Fruit fly (Drosophila melanogaster) whole organism, embryonic: ENCODE results near the gene CG13654.

ENCODE experiments used
- Ada2b ChIP-seq: fragments of 200-800 bp; sonication (Bioruptor generic); IDR thresholded peaks from 2 replicates; pipeline ENCODE4 v1.3.6; 2022; ENCODE audit warnings: missing biosample characterization, missing genetic modification characterization
- BEAF-32 ChIP-seq: fragments of 200-800 bp; sonication (Bioruptor generic); optimal IDR thresholded peaks from 3 replicates; lab custom pipeline; 2017; ENCODE audit warnings: missing biosample characterization, missing genetic modification characterization, mild to moderate bottlenecking, moderate library complexity, missing genetic modification reagents
- Bdp1 ChIP-seq: fragments of 200-800 bp; sonication (Bioruptor generic); optimal IDR thresholded peaks from 3 replicates; lab custom pipeline; 2016; ENCODE audit warnings: missing biosample characterization, missing genetic modification characterization
- CG10274 ChIP-seq: fragments of 200-800 bp; sonication (Bioruptor generic); optimal IDR thresholded peaks from 3 replicates; lab custom pipeline; 2017; ENCODE audit warnings: missing biosample characterization, mild to moderate bottlenecking, missing genetic modification characterization
- CG10366 ChIP-seq: fragments of 200-800 bp; sonication (Bioruptor generic); IDR thresholded peaks from 2 replicates; pipeline ENCODE4 v1.3.6; 2022; ENCODE audit warnings: missing biosample characterization, missing genetic modification characterization
- CG12744 ChIP-seq: fragments of 200-800 bp; sonication (Bioruptor generic); optimal IDR thresholded peaks from 2 replicates; lab custom pipeline; 2016; ENCODE audit warnings: missing biosample characterization, missing genetic modification characterization
- CG13424 ChIP-seq: fragments of 200-800 bp; sonication (Bioruptor generic); optimal IDR thresholded peaks from 2 replicates; lab custom pipeline; 2019; ENCODE audit warnings: missing biosample characterization, mild to moderate bottlenecking, missing genetic modification characterization, moderate library complexity
- CG13775 ChIP-seq: fragments of 200-800 bp; sonication (Bioruptor generic); optimal IDR thresholded peaks from 3 replicates; lab custom pipeline; 2017; ENCODE audit warnings: missing biosample characterization, mild to moderate bottlenecking, missing genetic modification characterization
- CG14710 ChIP-seq: fragments of 200-800 bp; sonication (Bioruptor generic); optimal IDR thresholded peaks from 3 replicates; lab custom pipeline; 2019; ENCODE audit warnings: missing biosample characterization, mild to moderate bottlenecking, missing genetic modification characterization, moderate library complexity
- CG14965 ChIP-seq: fragments of 200-800 bp; sonication (Bioruptor generic); optimal IDR thresholded peaks from 2 replicates; lab custom pipeline; 2016; ENCODE audit warnings: missing biosample characterization, missing genetic modification characterization, borderline replicate concordance
- CG1647 ChIP-seq: fragments of 200-800 bp; sonication (Bioruptor generic); optimal IDR thresholded peaks from 3 replicates; lab custom pipeline; 2016; ENCODE audit warnings: missing biosample characterization, missing genetic modification characterization
- CG16779 ChIP-seq: fragments of 200-800 bp; sonication (Bioruptor generic); IDR thresholded peaks from 2 replicates; pipeline ENCODE4 v1.3.6; 2022; ENCODE audit warnings: missing biosample characterization, missing genetic modification characterization
- CG2116 ChIP-seq: fragments of 200-800 bp; sonication (Bioruptor generic); optimal IDR thresholded peaks from 3 replicates; lab custom pipeline; 2018; ENCODE audit warnings: missing biosample characterization, mild to moderate bottlenecking, missing genetic modification characterization
- CG2199 ChIP-seq: fragments of 200-800 bp; sonication (Bioruptor generic); IDR thresholded peaks from 3 replicates; pipeline ENCODE4 v1.3.6; 2022; ENCODE audit warnings: missing biosample characterization, missing genetic modification characterization
- CG4854 ChIP-seq: fragments of 200-800 bp; sonication (Bioruptor generic); optimal IDR thresholded peaks from 2 replicates; lab custom pipeline; 2016; ENCODE audit warnings: missing biosample characterization, missing genetic modification characterization, inconsistent platforms
- CG6175 ChIP-seq: fragments of 200-800 bp; sonication (Bioruptor generic); IDR thresholded peaks from 3 replicates; pipeline ENCODE4 v1.3.6; 2022; ENCODE audit warnings: missing biosample characterization, missing genetic modification characterization
- CG6654 ChIP-seq: fragments of 200-800 bp; sonication (Bioruptor generic); optimal IDR thresholded peaks from 2 replicates; lab custom pipeline; 2017; ENCODE audit warnings: missing biosample characterization, mild to moderate bottlenecking, missing genetic modification characterization
- CG6689 ChIP-seq: fragments of 200-800 bp; sonication (Bioruptor generic); IDR thresholded peaks from 2 replicates; pipeline ENCODE4 v1.3.6; 2022; ENCODE audit warnings: missing biosample characterization, missing genetic modification characterization
- CG7745 ChIP-seq: fragments of 200-800 bp; sonication (Bioruptor generic); optimal IDR thresholded peaks from 2 replicates; lab custom pipeline; 2018; ENCODE audit warnings: missing biosample characterization, mild to moderate bottlenecking, missing genetic modification characterization, moderate library complexity
- CG8478 ChIP-seq: fragments of >200 bp; optimal IDR thresholded peaks from 2 replicates; lab custom pipeline; 2018
- Dip3 ChIP-seq: fragments of 200-800 bp; sonication (Bioruptor generic); optimal IDR thresholded peaks from 3 replicates; lab custom pipeline; 2016; ENCODE audit warnings: missing biosample characterization, missing genetic modification characterization
- ERR ChIP-seq: fragments of 200-800 bp; sonication (Bioruptor generic); optimal IDR thresholded peaks from 2 replicates; lab custom pipeline; 2016; ENCODE audit warnings: missing biosample characterization, missing genetic modification characterization
- Eip74EF ChIP-seq, 2 experiments: fragments of 200-800 bp in 1 of 2; fragments of >200 bp in 1 of 2; sonication (Bioruptor generic) in 1 of 2; optimal IDR thresholded peaks; 2 replicates each; lab custom pipeline; 2017 to 2019; ENCODE audit warnings: missing biosample characterization in 2 of 2, missing genetic modification characterization in 2 of 2, mild to moderate bottlenecking in 1 of 2, moderate library complexity in 1 of 2
- Hmr ChIP-seq: fragments of 200-800 bp; sonication (Bioruptor generic); optimal IDR thresholded peaks from 3 replicates; lab custom pipeline; 2017; ENCODE audit warnings: mild to moderate bottlenecking, missing biosample characterization, missing genetic modification reagents, missing genetic modification characterization
- NK7.1 ChIP-seq: fragments of 200-800 bp; sonication (Bioruptor generic); optimal IDR thresholded peaks from 3 replicates; lab custom pipeline; 2016; ENCODE audit warnings: missing biosample characterization, missing genetic modification characterization
- Sox100B ChIP-seq: fragments of 200-800 bp; sonication (Bioruptor generic); optimal IDR thresholded peaks from 3 replicates; lab custom pipeline; 2018; ENCODE audit warnings: missing biosample characterization, mild to moderate bottlenecking, missing genetic modification characterization
- amos ChIP-seq: fragments of 200-800 bp; sonication (Bioruptor generic); IDR thresholded peaks from 2 replicates; pipeline ENCODE4 v1.3.6; 2022; ENCODE audit warnings: missing biosample characterization, missing genetic modification characterization; ENCODE audit not compliant: partially characterized antibody
- cas ChIP-seq: fragments of 200-800 bp; sonication (Bioruptor generic); IDR thresholded peaks from 2 replicates; pipeline ENCODE4 v1.3.6; 2022; ENCODE audit warnings: missing biosample characterization, missing genetic modification characterization
- caup ChIP-seq: fragments of 200-800 bp; sonication (Bioruptor generic); optimal IDR thresholded peaks from 3 replicates; lab custom pipeline; 2017; ENCODE audit warnings: missing biosample characterization, mild to moderate bottlenecking, missing genetic modification characterization, moderate library complexity; ENCODE audit not compliant: severe bottlenecking
- croc ChIP-seq: fragments of 200-800 bp; sonication (Bioruptor generic); conservative IDR thresholded peaks from 3 replicates; pipeline ENCODE4 v1.3.6; 2022; ENCODE audit warnings: missing biosample characterization, missing genetic modification characterization
- ems ChIP-seq: fragments of 200-800 bp; sonication (Bioruptor generic); optimal IDR thresholded peaks from 3 replicates; lab custom pipeline; 2016; ENCODE audit warnings: missing biosample characterization, missing genetic modification characterization
- exex ChIP-seq: fragments of 200-800 bp; sonication (Bioruptor generic); optimal IDR thresholded peaks from 4 replicates; lab custom pipeline; 2018; ENCODE audit warnings: missing biosample characterization, mild to moderate bottlenecking, missing genetic modification characterization, moderate library complexity
- fu2 ChIP-seq: fragments of 200-800 bp; sonication (Bioruptor generic); optimal IDR thresholded peaks from 2 replicates; lab custom pipeline; 2016; ENCODE audit warnings: missing biosample characterization, missing genetic modification characterization
- gcm ChIP-seq: fragments of 200-800 bp; sonication (Bioruptor generic); optimal IDR thresholded peaks from 2 replicates; lab custom pipeline; 2019; ENCODE audit warnings: missing biosample characterization, mild to moderate bottlenecking, missing genetic modification characterization, moderate library complexity
- hb ChIP-seq: fragments of 200-800 bp; sonication (Bioruptor generic); IDR thresholded peaks from 3 replicates; pipeline ENCODE4 v1.3.6; 2022; ENCODE audit warnings: missing biosample characterization, missing genetic modification characterization; ENCODE audit not compliant: partially characterized antibody
- kah ChIP-seq: fragments of 200-800 bp; sonication (Bioruptor generic); optimal IDR thresholded peaks from 2 replicates; lab custom pipeline; 2018; ENCODE audit warnings: missing biosample characterization, mild to moderate bottlenecking, missing genetic modification characterization
- klu ChIP-seq: fragments of 200-800 bp; sonication (Bioruptor generic); IDR thresholded peaks from 2 replicates; pipeline ENCODE4 v1.3.6; 2022; ENCODE audit warnings: missing biosample characterization, missing genetic modification characterization
- lab ChIP-seq: fragments of 200-800 bp; sonication (Bioruptor generic); optimal IDR thresholded peaks from 3 replicates; lab custom pipeline; 2017; ENCODE audit warnings: missing biosample characterization, missing genetic modification characterization, mild to moderate bottlenecking, moderate library complexity, missing genetic modification reagents
- nmo ChIP-seq: fragments of 200-800 bp; sonication (Bioruptor generic); optimal IDR thresholded peaks from 2 replicates; lab custom pipeline; 2018; ENCODE audit warnings: missing biosample characterization, mild to moderate bottlenecking, missing genetic modification characterization, moderate library complexity
- pnt ChIP-seq: fragments of 200-800 bp; sonication (Bioruptor generic); optimal IDR thresholded peaks from 3 replicates; lab custom pipeline; 2016; ENCODE audit warnings: missing biosample characterization, missing genetic modification characterization
- sc ChIP-seq, 3 experiments: fragments of >200 bp in 2 of 3; fragments of 200-800 bp in 1 of 3; sonication (Bioruptor generic) in 1 of 3; optimal IDR thresholded peaks; 2 replicates in 2 of 3; 3 replicates in 1 of 3; lab custom pipeline; 2017; ENCODE audit warnings: mild to moderate bottlenecking in 1 of 3, missing biosample characterization in 1 of 3, missing genetic modification characterization in 1 of 3, missing genetic modification reagents in 1 of 3
- schlank ChIP-seq: fragments of 200-800 bp; sonication (Bioruptor generic); optimal IDR thresholded peaks from 2 replicates; lab custom pipeline; 2018; ENCODE audit warnings: missing biosample characterization, mild to moderate bottlenecking, missing genetic modification characterization
- sd ChIP-seq: fragments of 200-800 bp; sonication (Bioruptor generic); optimal IDR thresholded peaks from 3 replicates; lab custom pipeline; 2018; ENCODE audit warnings: missing biosample characterization, mild to moderate bottlenecking, missing genetic modification characterization, moderate library complexity
- sim ChIP-seq: fragments of 200-800 bp; sonication (Bioruptor generic); IDR thresholded peaks from 2 replicates; pipeline ENCODE4 v1.3.6; 2022; ENCODE audit warnings: missing biosample characterization, missing genetic modification characterization
- sug ChIP-seq: fragments of 200-800 bp; optimal IDR thresholded peaks from 2 replicates; lab custom pipeline; 2019; ENCODE audit warnings: missing biosample characterization, mild to moderate bottlenecking, missing genetic modification characterization, moderate library complexity
- tll ChIP-seq, 2 experiments: fragments of 200-800 bp in 1 of 2; fragments of >200 bp in 1 of 2; sonication (Bioruptor generic) in 1 of 2; optimal IDR thresholded peaks; 2 replicates each; lab custom pipeline; 2017 to 2019; ENCODE audit warnings: missing biosample characterization in 2 of 2, missing genetic modification characterization in 2 of 2, mild to moderate bottlenecking in 1 of 2, moderate library complexity in 1 of 2
- unpg ChIP-seq: fragments of 200-800 bp; sonication (Bioruptor generic); optimal IDR thresholded peaks from 3 replicates; lab custom pipeline; 2018; ENCODE audit warnings: missing biosample characterization, mild to moderate bottlenecking, missing genetic modification characterization, moderate library complexity
- zf30C ChIP-seq: fragments of 200-800 bp; sonication (Bioruptor generic); optimal IDR thresholded peaks from 3 replicates; lab custom pipeline; 2018; ENCODE audit warnings: missing biosample characterization, mild to moderate bottlenecking, missing genetic modification characterization

Gene CG13654

dm6 chr3R:25207405-25208003, 7.9 kb downstream of the CG13654 start (continued):
- TF ChIP-seq CG6175 (GFP tag; lab: Robert Waterston, UW) (no peak), hb (no peak), CG16779 (GFP tag; lab: Robert Waterston, UW) (0 out of 2 replicates have a peak, but pooled peaks have one; percentile 32), ems (peak; percentile 43), nmo (GFP tag; lab: Kevin White, UChicago) (peak; percentile 83), CG13424 (tag; lab: Kevin White, UChicago) (peak; percentile 85), CG13775 (GFP tag; lab: Kevin White, UChicago) (peak; percentile 55), ERR (no peak), Sox100B (peak; percentile 83), CG7745 (no peak), tll (GFP tag; optimal IDR thresholded peaks at IDR 0.05; lab: Kevin White, UChicago) (no peak), klu (GFP tag; lab: Robert Waterston, UW) (no peak), CG6689 (GFP tag; lab: Robert Waterston, UW) (peak; percentile 82), CG2199 (GFP tag; lab: Robert Waterston, UW) (peak; percentile 74; the same call in 1 of the 3 replicates), CG14965 (GFP tag; lab: Kevin White, UChicago) (no peak), Eip74EF (GFP tag; optimal IDR thresholded peaks at IDR 0.05; lab: Kevin White, UChicago) (peak in 1 of 2 experiments; percentile 73), CG8478 (lab: Kevin White, UChicago) (no peak), CG6654 (GFP tag; lab: Kevin White, UChicago) (peak; percentile 49), CG10274 (GFP tag; lab: Kevin White, UChicago) (peak; percentile 27), sug (tag; lab: Kevin White, UChicago) (peak; percentile 44), CG2116 (peak; percentile 11), Ada2b (GFP tag; lab: Robert Waterston, UW) (peak; percentile 61; the same call in 1 of the 2 replicates), zf30C (no peak), CG4854 (GFP tag; lab: Kevin White, UChicago) (peak; percentile 24), CG1647 (peak; percentile 40), Bdp1 (GFP tag; lab: Kevin White, UChicago) (no peak), NK7.1 (GFP tag; lab: Kevin White, UChicago) (no peak), CG10366 (GFP tag; lab: Robert Waterston, UW) (peak; percentile 46; the same call in 1 of the 2 replicates), kah (peak; percentile 42), BEAF-32 (GFP tag; lab: Kevin White, UChicago) (no peak), croc (GFP tag; lab: Robert Waterston, UW) (peak; percentile 70), cas (GFP tag; lab: Robert Waterston, UW) (0 out of 2 replicates have a peak, but pooled peaks have one; percentile 22), Dip3 (GFP tag; lab: Kevin White, UChicago) (peak; percentile 3), CG14710 (tag; lab: Kevin White, UChicago) (peak; percentile 74), caup (GFP tag; lab: Kevin White, UChicago) (peak; percentile 64), fu2 (GFP tag; lab: Kevin White, UChicago) (no peak), sd (tag; lab: Kevin White, UChicago) (peak; percentile 32), unpg (peak; percentile 86), lab (GFP tag; lab: Kevin White, UChicago) (peak; percentile 75), gcm (peak; percentile 79), CG12744 (GFP tag; lab: Kevin White, UChicago) (peak; percentile 30), sim (GFP tag; lab: Robert Waterston, UW) (peak; percentile 62), Hmr (peak; percentile 74), pnt (GFP tag; lab: Kevin White, UChicago) (peak; percentile 23), schlank (tag; lab: Kevin White, UChicago) (no peak), amos (GFP tag; lab: Robert Waterston, UW) (no peak), exex (tag; lab: Kevin White, UChicago) (peak; percentile 8), sc (optimal IDR thresholded peaks at IDR 0.05; lab: Kevin White, UChicago) (no peak), sc (GFP tag; optimal IDR thresholded peaks at IDR 0.05; lab: Kevin White, UChicago) (peak; percentile 51)
